Worm (Caenorhabditis elegans) whole organism, mixed stage, embryonic: ENCODE measurements around the gene sre-28.

Source experiments
- M03D4.4 ChIP-seq: sonication (generic microtip); optimal IDR thresholded peaks from 2 replicates; lab custom pipeline; 2017; ENCODE audit warnings: mild to moderate bottlenecking, missing genetic modification characterization, missing compliant biosample characterization
- bed-3 ChIP-seq: fragments of 200-800 bp; sonication (Bioruptor generic); optimal IDR thresholded peaks from 3 replicates; lab custom pipeline; 2018; ENCODE audit warnings: mild to moderate bottlenecking, missing genetic modification characterization, moderate library complexity, missing compliant biosample characterization
- blmp-1 ChIP-seq: fragments of 150-350 bp; optimal IDR thresholded peaks from 2 replicates; lab custom pipeline; 2014; ENCODE audit warnings: missing biosample characterization, missing genetic modification characterization
- ceh-39 ChIP-seq: fragments of 150-350 bp; optimal IDR thresholded peaks from 2 replicates; lab custom pipeline; 2014; ENCODE audit warnings: missing biosample characterization, missing genetic modification characterization
- ceh-43 ChIP-seq: fragments of 200-800 bp; sonication (Bioruptor generic); optimal IDR thresholded peaks from 2 replicates; lab custom pipeline; 2018; ENCODE audit warnings: mild to moderate bottlenecking, missing genetic modification characterization, moderate library complexity, missing compliant biosample characterization
- ceh-83 ChIP-seq: fragments of 200-800 bp; sonication (Bioruptor generic); optimal IDR thresholded peaks from 2 replicates; lab custom pipeline; 2018; ENCODE audit warnings: mild to moderate bottlenecking, missing genetic modification characterization, missing compliant biosample characterization
- ces-1 ChIP-seq: fragments of 150-350 bp; optimal IDR thresholded peaks from 2 replicates; lab custom pipeline; 2014; ENCODE audit warnings: missing biosample characterization, missing genetic modification reagents, missing genetic modification characterization
- cnd-1 ChIP-seq: fragments of 200-800 bp; sonication (Bioruptor generic); optimal IDR thresholded peaks from 2 replicates; lab custom pipeline; 2018; ENCODE audit warnings: mild to moderate bottlenecking, missing genetic modification characterization, missing compliant biosample characterization
- drap-1 ChIP-seq: fragments of 200-800 bp; sonication (Bioruptor generic); optimal IDR thresholded peaks from 3 replicates; lab custom pipeline; 2018; ENCODE audit warnings: mild to moderate bottlenecking, missing genetic modification characterization, missing compliant biosample characterization
- elt-1 ChIP-seq: sonication (generic microtip); optimal IDR thresholded peaks from 2 replicates; lab custom pipeline; 2017; ENCODE audit warnings: missing genetic modification characterization, mild to moderate bottlenecking, missing compliant biosample characterization, antibody characterized with exemption, moderate library complexity, borderline replicate concordance; ENCODE audit not compliant: insufficient read depth
- elt-3 ChIP-seq: fragments of 150-350 bp; optimal IDR thresholded peaks from 2 replicates; lab custom pipeline; 2014; ENCODE audit warnings: missing biosample characterization, missing genetic modification characterization
- flh-1 ChIP-seq: fragments of 200-800 bp; sonication (Bioruptor generic); optimal IDR thresholded peaks from 2 replicates; lab custom pipeline; 2018; ENCODE audit warnings: mild to moderate bottlenecking, missing genetic modification characterization, moderate library complexity, missing compliant biosample characterization
- ham-2 ChIP-seq: fragments of 200-800 bp; sonication (Bioruptor generic); optimal IDR thresholded peaks from 2 replicates; lab custom pipeline; 2018; ENCODE audit warnings: mild to moderate bottlenecking, missing genetic modification characterization, missing compliant biosample characterization
- hlh-1 ChIP-seq: fragments of 150-350 bp; optimal IDR thresholded peaks from 2 replicates; lab custom pipeline; 2014; ENCODE audit warnings: missing biosample characterization, missing genetic modification reagents, missing genetic modification characterization
- lin-13 ChIP-seq: fragments of 150-350 bp; optimal IDR thresholded peaks from 2 replicates; lab custom pipeline; 2014; ENCODE audit warnings: missing biosample characterization, missing genetic modification characterization
- mab-5 ChIP-seq: fragments of 150-350 bp; optimal IDR thresholded peaks from 2 replicates; lab custom pipeline; 2014; ENCODE audit warnings: missing biosample characterization, missing genetic modification characterization
- mep-1 ChIP-seq: fragments of 150-350 bp; optimal IDR thresholded peaks from 2 replicates; lab custom pipeline; 2017; ENCODE audit warnings: missing biosample characterization, missing genetic modification reagents, missing genetic modification characterization, inconsistent platforms
- mls-2 ChIP-seq: sonication (generic microtip); optimal IDR thresholded peaks from 2 replicates; lab custom pipeline; 2016; ENCODE audit warnings: mild to moderate bottlenecking, missing genetic modification characterization, moderate library complexity, missing compliant biosample characterization
- nhr-12 ChIP-seq: fragments of 150-350 bp; optimal IDR thresholded peaks from 2 replicates; lab custom pipeline; 2014; ENCODE audit warnings: missing biosample characterization, missing genetic modification characterization
- nhr-2 ChIP-seq: fragments of 150-350 bp; optimal IDR thresholded peaks from 2 replicates; lab custom pipeline; 2014; ENCODE audit warnings: missing biosample characterization, missing genetic modification characterization
- nhr-237 ChIP-seq: fragments of 150-350 bp; optimal IDR thresholded peaks from 2 replicates; lab custom pipeline; 2014; ENCODE audit warnings: missing biosample characterization, missing genetic modification characterization
- nhr-28 ChIP-seq: fragments of 150-350 bp; optimal IDR thresholded peaks from 2 replicates; lab custom pipeline; 2014; ENCODE audit warnings: missing biosample characterization, missing genetic modification characterization
- nhr-76 ChIP-seq: sonication (generic microtip); optimal IDR thresholded peaks from 2 replicates; lab custom pipeline; 2017; ENCODE audit warnings: missing biosample characterization, missing genetic modification characterization
- pha-4 ChIP-seq: fragments of 150-350 bp; optimal IDR thresholded peaks from 2 replicates; lab custom pipeline; 2018; ENCODE audit warnings: missing biosample characterization, missing genetic modification reagents, missing genetic modification characterization
- sem-2 ChIP-seq: fragments of 200-800 bp; sonication (Bioruptor generic); optimal IDR thresholded peaks from 2 replicates; lab custom pipeline; 2018; ENCODE audit warnings: mild to moderate bottlenecking, missing genetic modification characterization, missing compliant biosample characterization
- snpc-4 ChIP-seq: fragments of 150-350 bp; optimal IDR thresholded peaks from 2 replicates; lab custom pipeline; 2014; ENCODE audit warnings: missing biosample characterization, missing genetic modification characterization
- sptf-1 ChIP-seq: sonication (generic microtip); optimal IDR thresholded peaks from 2 replicates; lab custom pipeline; 2017; ENCODE audit warnings: mild to moderate bottlenecking, missing genetic modification characterization, moderate library complexity, missing compliant biosample characterization
- tbx-8 ChIP-seq: fragments of 200-800 bp; sonication (Bioruptor generic); optimal IDR thresholded peaks from 2 replicates; lab custom pipeline; 2018; ENCODE audit warnings: mild to moderate bottlenecking, missing genetic modification characterization, moderate library complexity, missing compliant biosample characterization
- unc-62 ChIP-seq: fragments of 150-350 bp; optimal IDR thresholded peaks from 2 replicates; lab custom pipeline; 2014; ENCODE audit warnings: missing biosample characterization, missing genetic modification reagents, missing genetic modification characterization
- ztf-11 ChIP-seq: fragments of 150-350 bp; optimal IDR thresholded peaks from 2 replicates; lab custom pipeline; 2014; ENCODE audit warnings: missing biosample characterization, missing genetic modification characterization

The sre-28 gene

DNA sequence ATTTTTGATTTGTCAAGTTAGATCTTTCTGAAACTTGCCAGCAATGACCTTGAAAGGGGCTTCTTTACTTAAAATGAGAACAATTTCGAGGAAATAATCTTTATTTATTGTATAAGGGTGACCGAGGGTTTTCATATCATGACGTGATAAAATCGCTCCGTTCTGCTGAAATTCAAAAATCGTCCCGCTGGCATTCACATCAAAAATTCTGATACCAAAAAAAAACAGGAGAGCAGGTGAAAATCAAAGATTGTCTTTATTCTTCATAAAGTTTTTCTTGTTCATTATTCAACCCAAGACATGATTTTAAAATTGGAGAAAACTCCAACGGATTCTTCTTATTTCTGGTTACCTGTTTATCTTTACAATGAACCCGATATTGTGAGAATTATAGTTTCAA lies at the start of gene sre-28:
sre-28 (plus strand) TSS at position 301 of the 400 bp plus-strand sequence.
- TF ChIP-seq nhr-237: no peak
- no peak for TF ChIP-seq ceh-43
- no peak for TF ChIP-seq nhr-28
- TF ChIP-seq ceh-39 (tag; lab: Kevin White, UChicago): no peak
- no peak for TF ChIP-seq drap-1 (GFP tag; lab: Kevin White, UChicago)
- no peak for TF ChIP-seq elt-3 (tag; lab: Kevin White, UChicago)
- no peak for TF ChIP-seq ham-2
- no peak for TF ChIP-seq sptf-1
- TF ChIP-seq nhr-12: no peak
- TF ChIP-seq ces-1 (GFP tag; lab: Kevin White, UChicago): no peak
- no peak for TF ChIP-seq nhr-2 (tag; lab: Kevin White, UChicago)
- TF ChIP-seq pha-4 (tag; lab: Kevin White, UChicago): no peak
- no peak for TF ChIP-seq flh-1 (GFP tag; lab: Kevin White, UChicago)
- no peak for TF ChIP-seq tbx-8 (GFP tag; lab: Kevin White, UChicago)
- no peak for TF ChIP-seq unc-62 (GFP tag; lab: Kevin White, UChicago)
- TF ChIP-seq ztf-11 (tag; lab: Kevin White, UChicago): no peak
- TF ChIP-seq mab-5 (tag; lab: Kevin White, UChicago): no peak

DNA sequence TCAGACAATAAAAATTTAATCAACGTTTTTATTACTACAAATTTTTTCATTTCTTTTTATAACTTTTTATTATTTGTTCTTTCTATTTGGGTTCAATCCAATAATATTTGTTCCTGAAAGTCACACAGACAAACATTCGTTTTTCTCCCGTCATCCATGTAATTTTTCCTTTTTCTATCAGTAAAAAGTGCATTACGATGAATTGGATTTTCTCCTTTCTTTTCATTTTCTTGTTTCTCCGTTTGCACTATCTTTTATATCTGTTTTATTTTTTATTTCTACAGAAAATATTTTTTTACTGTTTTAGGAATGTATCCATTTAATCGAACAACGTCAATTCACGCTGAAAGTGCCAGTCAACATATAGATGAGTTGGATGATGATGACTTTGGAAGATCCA lies 44.9 kb upstream of the sre-28 start, which contains the start of gene egl-47:
egl-47 (plus strand) TSS at position 301 of the 400 bp plus-strand sequence.
- TF ChIP-seq ceh-43 (no peak), mls-2 (no peak), bed-3 (GFP tag; lab: Kevin White, UChicago) (no peak), blmp-1 (tag; lab: Kevin White, UChicago) (no peak), cnd-1 (tag; lab: Kevin White, UChicago) (no peak)

DNA sequence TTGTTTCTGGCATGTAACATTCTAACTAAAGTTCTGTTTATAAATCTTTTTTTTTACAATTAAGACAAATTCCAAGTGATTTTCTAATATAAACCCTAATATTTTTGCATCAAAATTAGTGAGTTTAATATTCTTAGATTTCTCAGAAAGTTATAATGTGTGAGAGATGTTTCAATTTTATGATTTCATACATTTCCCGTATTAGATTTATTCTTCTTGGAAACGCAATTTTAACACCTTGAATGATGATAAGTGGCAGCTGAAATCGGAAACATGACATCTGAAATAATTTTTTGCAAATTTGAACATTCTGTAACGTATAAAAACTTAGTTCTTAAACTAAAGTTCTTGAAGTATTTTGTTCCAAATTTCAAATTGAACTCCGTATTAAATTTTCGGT lies 43.1 kb upstream of the sre-28 start:
- TF ChIP-seq ceh-39 (tag; lab: Kevin White, UChicago) (no peak), M03D4.4 (tag; lab: Kevin White, UChicago) (no peak), mab-5 (tag; lab: Kevin White, UChicago) (no peak), drap-1 (GFP tag; lab: Kevin White, UChicago) (no peak), sptf-1 (no peak), ces-1 (GFP tag; lab: Kevin White, UChicago) (no peak), ceh-83 (GFP tag; lab: Kevin White, UChicago) (no peak), blmp-1 (tag; lab: Kevin White, UChicago) (no peak), elt-3 (tag; lab: Kevin White, UChicago) (no peak), elt-1 (no peak), nhr-76 (no peak)

DNA sequence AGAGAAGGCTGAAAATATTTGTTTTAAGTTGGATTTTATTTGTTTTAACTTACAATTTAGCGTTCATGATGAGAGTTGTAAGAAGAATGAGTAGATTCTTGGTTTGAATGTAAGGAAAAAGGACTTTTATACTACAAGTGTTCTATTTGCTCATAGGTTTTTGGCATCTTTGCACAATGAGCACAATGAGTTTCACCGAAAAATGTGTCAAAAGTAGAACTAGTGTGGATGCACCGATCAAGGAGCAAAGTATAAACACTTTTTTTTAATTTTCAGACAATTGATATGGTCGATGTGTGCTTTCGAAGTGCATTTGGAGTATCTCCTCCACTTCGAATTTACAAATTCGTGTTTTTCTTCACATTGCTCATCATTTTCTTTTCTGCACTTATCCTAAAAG lies 38.1 kb upstream of the sre-28 start, which contains the start of gene fipr-11:
fipr-11 (minus strand) TSS at position 101 of the 400 bp plus-strand sequence.
- TF ChIP-seq M03D4.4 (tag; lab: Kevin White, UChicago): no peak
- TF ChIP-seq ham-2: no peak
- TF ChIP-seq sem-2: no peak
- TF ChIP-seq bed-3 (GFP tag; lab: Kevin White, UChicago): no peak
- no peak for TF ChIP-seq ceh-83 (GFP tag; lab: Kevin White, UChicago)
- no peak for TF ChIP-seq lin-13 (tag; lab: Kevin White, UChicago)
- no peak for TF ChIP-seq mls-2
- TF ChIP-seq hlh-1 (tag; lab: Kevin White, UChicago): no peak
- TF ChIP-seq pha-4 (tag; lab: Kevin White, UChicago): no peak

DNA sequence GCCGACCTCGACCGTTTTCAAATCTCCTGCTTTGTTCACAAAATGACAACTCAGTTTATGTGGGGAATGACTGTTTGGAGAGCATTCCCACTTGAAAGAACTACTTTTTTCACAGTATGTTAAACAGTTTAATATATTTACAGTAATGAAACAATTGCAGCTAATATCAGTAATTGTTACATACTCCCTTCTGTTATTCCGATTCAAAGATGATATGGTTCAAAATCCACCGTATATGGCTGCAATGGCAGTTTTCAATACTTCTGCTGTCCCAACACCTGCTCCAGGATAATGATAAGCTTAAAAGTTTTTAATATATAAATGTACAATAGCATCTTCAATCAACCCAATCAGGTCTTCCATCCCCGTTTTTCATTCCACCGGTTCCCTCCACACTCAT lies 37.0 kb upstream of the sre-28 start:
- TF ChIP-seq pha-4 (tag; lab: Kevin White, UChicago) (no peak), drap-1 (GFP tag; lab: Kevin White, UChicago) (no peak), ceh-83 (GFP tag; lab: Kevin White, UChicago) (no peak), sptf-1 (no peak), blmp-1 (tag; lab: Kevin White, UChicago) (no peak), sem-2 (no peak), ham-2 (no peak), mep-1 (tag; lab: Kevin White, UChicago) (no peak), snpc-4 (tag; lab: Kevin White, UChicago) (no peak), lin-13 (tag; lab: Kevin White, UChicago) (no peak), ztf-11 (tag; lab: Kevin White, UChicago) (no peak), unc-62 (GFP tag; lab: Kevin White, UChicago) (no peak), elt-3 (tag; lab: Kevin White, UChicago) (no peak), nhr-12 (no peak), ceh-39 (tag; lab: Kevin White, UChicago) (no peak)
